Worm (Caenorhabditis elegans) whole organism, late embryonic: ENCODE results near the gene Y41C4A.8.

ENCODE experiments used
- C38D4.7 ChIP-seq: fragments of 200-800 bp; sonication (Bioruptor generic); optimal IDR thresholded peaks from 2 replicates; lab custom pipeline; 2018; ENCODE audit warnings: mild to moderate bottlenecking, missing genetic modification characterization, moderate library complexity, missing compliant biosample characterization
- F13H6.1 ChIP-seq: sonication (generic microtip); optimal IDR thresholded peaks from 2 replicates; lab custom pipeline; 2016; ENCODE audit warnings: missing genetic modification characterization, missing compliant biosample characterization
- K02D7.2 ChIP-seq: sonication (generic microtip); optimal IDR thresholded peaks from 2 replicates; lab custom pipeline; 2017; ENCODE audit warnings: mild to moderate bottlenecking, missing genetic modification characterization, missing compliant biosample characterization
- T23F11.4 ChIP-seq: fragments of 200-800 bp; sonication (Bioruptor generic); optimal IDR thresholded peaks from 2 replicates; lab custom pipeline; 2018; ENCODE audit warnings: mild to moderate bottlenecking, missing genetic modification characterization, missing compliant biosample characterization
- ahr-1 ChIP-seq: sonication (generic microtip); optimal IDR thresholded peaks from 2 replicates; lab custom pipeline; 2016; ENCODE audit warnings: missing genetic modification characterization, missing compliant biosample characterization
- ama-1 ChIP-seq: fragments of 150-350 bp; optimal IDR thresholded peaks from 2 replicates; lab custom pipeline; 2014
- ceh-14 ChIP-seq: sonication (generic microtip); optimal IDR thresholded peaks from 2 replicates; lab custom pipeline; 2016; ENCODE audit warnings: missing genotype, missing genetic modification characterization, missing compliant biosample characterization
- ceh-18 ChIP-seq: sonication (generic microtip); optimal IDR thresholded peaks from 2 replicates; lab custom pipeline; 2016; ENCODE audit warnings: missing genetic modification characterization, missing compliant biosample characterization
- ceh-22 ChIP-seq: sonication (generic microtip); optimal IDR thresholded peaks from 2 replicates; lab custom pipeline; 2017; ENCODE audit warnings: missing biosample characterization, missing genetic modification characterization
- ceh-24 ChIP-seq: sonication (generic microtip); optimal IDR thresholded peaks from 2 replicates; lab custom pipeline; 2016; ENCODE audit warnings: mild to moderate bottlenecking, missing genetic modification characterization, missing compliant biosample characterization
- ceh-30 ChIP-seq: fragments of 150-350 bp; optimal IDR thresholded peaks from 2 replicates; lab custom pipeline; 2014; ENCODE audit warnings: missing biosample characterization, missing genetic modification characterization
- ceh-31 ChIP-seq: sonication (generic microtip); optimal IDR thresholded peaks from 2 replicates; lab custom pipeline; 2016; ENCODE audit warnings: missing genetic modification characterization, missing compliant biosample characterization
- ceh-34 ChIP-seq: sonication (generic microtip); optimal IDR thresholded peaks from 2 replicates; lab custom pipeline; 2016; ENCODE audit warnings: mild to moderate bottlenecking, missing genetic modification characterization, missing compliant biosample characterization
- ceh-45 ChIP-seq: fragments of 200-800 bp; sonication (Bioruptor generic); IDR thresholded peaks from 2 replicates; pipeline ENCODE4 v1.3.6; 2022; ENCODE audit warnings: missing genetic modification reagents, missing genetic modification characterization, missing compliant biosample characterization
- ceh-48 ChIP-seq: sonication (generic microtip); optimal IDR thresholded peaks from 2 replicates; lab custom pipeline; 2016; ENCODE audit warnings: missing genetic modification characterization, inconsistent platforms, missing compliant biosample characterization
- ceh-6 ChIP-seq: fragments of 200-800 bp; sonication (Bioruptor generic); optimal IDR thresholded peaks from 2 replicates; lab custom pipeline; 2018; ENCODE audit warnings: mild to moderate bottlenecking, missing genetic modification characterization, missing compliant biosample characterization
- ceh-9 ChIP-seq: sonication (generic microtip); optimal IDR thresholded peaks from 2 replicates; lab custom pipeline; 2016; ENCODE audit warnings: mild to moderate bottlenecking, missing genetic modification characterization, inconsistent platforms, missing compliant biosample characterization
- che-1 ChIP-seq: sonication (generic microtip); optimal IDR thresholded peaks from 2 replicates; lab custom pipeline; 2016; ENCODE audit warnings: mild to moderate bottlenecking, missing genetic modification characterization, missing compliant biosample characterization
- dve-1 ChIP-seq: sonication (generic microtip); optimal IDR thresholded peaks from 2 replicates; lab custom pipeline; 2017; ENCODE audit warnings: antibody characterized with exemption, mild to moderate bottlenecking, missing genetic modification characterization, missing compliant biosample characterization
- elt-2 ChIP-seq: sonication (generic microtip); optimal IDR thresholded peaks from 2 replicates; lab custom pipeline; 2016; ENCODE audit warnings: missing genetic modification reagents, missing genetic modification characterization, missing compliant biosample characterization
- eyg-1 ChIP-seq: sonication (generic microtip); optimal IDR thresholded peaks from 2 replicates; lab custom pipeline; 2016; ENCODE audit warnings: missing genotype, missing genetic modification characterization, missing compliant biosample characterization
- fax-1 ChIP-seq: sonication (generic microtip); optimal IDR thresholded peaks from 2 replicates; lab custom pipeline; 2016; ENCODE audit warnings: missing genotype, missing genetic modification characterization, missing compliant biosample characterization
- fkh-10 ChIP-seq: fragments of 150-350 bp; optimal IDR thresholded peaks from 2 replicates; lab custom pipeline; 2014; ENCODE audit warnings: missing biosample characterization, missing genetic modification reagents, missing genetic modification characterization
- fkh-6 ChIP-seq: sonication (generic microtip); optimal IDR thresholded peaks from 2 replicates; lab custom pipeline; 2016; ENCODE audit warnings: missing genetic modification characterization, missing compliant biosample characterization
- gmeb-2 ChIP-seq: sonication (generic microtip); optimal IDR thresholded peaks from 2 replicates; lab custom pipeline; 2016; ENCODE audit warnings: missing genetic modification characterization, inconsistent platforms, missing compliant biosample characterization
- hlh-13 ChIP-seq: fragments of 200-800 bp; sonication (Bioruptor generic); optimal IDR thresholded peaks from 2 replicates; lab custom pipeline; 2018; ENCODE audit warnings: mild to moderate bottlenecking, missing genetic modification characterization, missing compliant biosample characterization
- hlh-30 ChIP-seq: sonication (generic microtip); optimal IDR thresholded peaks from 2 replicates; lab custom pipeline; 2017; ENCODE audit warnings: antibody characterized with exemption, missing genetic modification characterization, missing compliant biosample characterization; ENCODE audit not compliant: insufficient read depth
- hlh-8 ChIP-seq: sonication (generic microtip); optimal IDR thresholded peaks from 2 replicates; lab custom pipeline; 2016; ENCODE audit warnings: missing genotype, missing genetic modification characterization, missing compliant biosample characterization
- lim-6 ChIP-seq: sonication (generic microtip); optimal IDR thresholded peaks from 2 replicates; lab custom pipeline; 2016; ENCODE audit warnings: missing genetic modification characterization, missing compliant biosample characterization
- lin-11 ChIP-seq: fragments of 200-800 bp; sonication (Bioruptor generic); optimal IDR thresholded peaks from 2 replicates; lab custom pipeline; 2018; ENCODE audit warnings: mild to moderate bottlenecking, missing genetic modification characterization, missing compliant biosample characterization
- madf-2 ChIP-seq: sonication (generic microtip); optimal IDR thresholded peaks from 2 replicates; lab custom pipeline; 2017; ENCODE audit warnings: missing genetic modification characterization, missing compliant biosample characterization
- mec-3 ChIP-seq: sonication (generic microtip); optimal IDR thresholded peaks from 2 replicates; lab custom pipeline; 2016; ENCODE audit warnings: borderline replicate concordance, missing genetic modification characterization, missing compliant biosample characterization
- nfya-1 ChIP-seq: sonication (generic microtip); optimal IDR thresholded peaks from 2 replicates; lab custom pipeline; 2017; ENCODE audit warnings: missing genetic modification characterization, mild to moderate bottlenecking, missing compliant biosample characterization, antibody characterized with exemption, moderate library complexity
- nhr-11 ChIP-seq: fragments of 150-350 bp; optimal IDR thresholded peaks from 2 replicates; lab custom pipeline; 2014; ENCODE audit warnings: missing biosample characterization, missing genetic modification characterization
- nhr-232 ChIP-seq: sonication (generic microtip); optimal IDR thresholded peaks from 2 replicates; lab custom pipeline; 2016; ENCODE audit warnings: missing genetic modification characterization, missing compliant biosample characterization
- npax-4 ChIP-seq: sonication (generic microtip); optimal IDR thresholded peaks from 2 replicates; lab custom pipeline; 2016; ENCODE audit warnings: missing genetic modification characterization, missing compliant biosample characterization
- odd-2 ChIP-seq: sonication (generic microtip); optimal IDR thresholded peaks from 2 replicates; lab custom pipeline; 2017; ENCODE audit warnings: antibody characterized with exemption, mild to moderate bottlenecking, missing genetic modification characterization, missing compliant biosample characterization
- pag-3 ChIP-seq: sonication (generic microtip); optimal IDR thresholded peaks from 2 replicates; lab custom pipeline; 2016; ENCODE audit warnings: missing compliant biosample characterization, missing genetic modification characterization, borderline replicate concordance
- pat-9 ChIP-seq: fragments of 200-800 bp; sonication (Bioruptor generic); optimal IDR thresholded peaks from 2 replicates; lab custom pipeline; 2018; ENCODE audit warnings: mild to moderate bottlenecking, missing genetic modification characterization, moderate library complexity, missing compliant biosample characterization
- pax-1 ChIP-seq: fragments of 150-350 bp; optimal IDR thresholded peaks from 2 replicates; lab custom pipeline; 2014; ENCODE audit warnings: missing biosample characterization, missing genetic modification characterization
- pha-2 ChIP-seq: sonication (generic microtip); optimal IDR thresholded peaks from 2 replicates; lab custom pipeline; 2017; ENCODE audit warnings: mild to moderate bottlenecking, missing genetic modification characterization, missing compliant biosample characterization
- pha-4 ChIP-seq: fragments of 150-350 bp; optimal IDR thresholded peaks from 2 replicates; lab custom pipeline; 2018; ENCODE audit warnings: missing biosample characterization, missing genetic modification reagents, missing genetic modification characterization
- pqm-1 ChIP-seq: sonication (generic microtip); optimal IDR thresholded peaks from 2 replicates; lab custom pipeline; 2016; ENCODE audit warnings: missing genetic modification characterization, missing compliant biosample characterization
- pros-1 ChIP-seq: fragments of 150-350 bp; optimal IDR thresholded peaks from 2 replicates; lab custom pipeline; 2014; ENCODE audit warnings: missing biosample characterization, missing genetic modification reagents, missing genetic modification characterization
- ref-2 ChIP-seq: sonication (generic microtip); optimal IDR thresholded peaks from 2 replicates; lab custom pipeline; 2016; ENCODE audit warnings: missing genetic modification characterization, missing compliant biosample characterization
- sdc-2 ChIP-seq: sonication (generic microtip); optimal IDR thresholded peaks from 2 replicates; lab custom pipeline; 2016; ENCODE audit warnings: missing genotype, missing genetic modification characterization, missing compliant biosample characterization
- sox-2 ChIP-seq: fragments of 200-800 bp; sonication (Bioruptor generic); IDR thresholded peaks from 2 replicates; pipeline ENCODE4 v1.3.6; 2022; ENCODE audit warnings: missing genetic modification reagents, missing genetic modification characterization, missing compliant biosample characterization
- tbx-7 ChIP-seq: sonication (generic microtip); optimal IDR thresholded peaks from 2 replicates; lab custom pipeline; 2016; ENCODE audit warnings: missing genotype, missing genetic modification characterization, missing compliant biosample characterization
- ttx-3 ChIP-seq: sonication (generic microtip); optimal IDR thresholded peaks from 2 replicates; lab custom pipeline; 2016; ENCODE audit warnings: missing genetic modification reagents, missing genetic modification characterization, missing compliant biosample characterization
- unc-3 ChIP-seq, 2 experiments: fragments of 200-800 bp in 1 of 2; sonication (Bioruptor generic) in 1 of 2; sonication (generic microtip) in 1 of 2; conservative IDR thresholded peaks in 1 of 2; optimal IDR thresholded peaks in 1 of 2; 2 replicates each; pipeline versions ENCODE4 v1.3.6 to Lab custom; 2016 to 2022; ENCODE audit warnings: missing compliant biosample characterization in 2 of 2, missing genetic modification characterization in 2 of 2, missing genetic modification reagents in 1 of 2
- unc-42 ChIP-seq: sonication (generic microtip); optimal IDR thresholded peaks from 2 replicates; lab custom pipeline; 2016; ENCODE audit warnings: missing genotype, missing genetic modification characterization, missing compliant biosample characterization
- unc-55 ChIP-seq: sonication (generic microtip); optimal IDR thresholded peaks from 2 replicates; lab custom pipeline; 2017; ENCODE audit warnings: missing biosample characterization, missing genetic modification reagents, missing genetic modification characterization
- unc-86 ChIP-seq: sonication (generic microtip); optimal IDR thresholded peaks from 2 replicates; lab custom pipeline; 2016; ENCODE audit warnings: missing genetic modification characterization, missing compliant biosample characterization
- ztf-16 ChIP-seq: sonication (generic microtip); optimal IDR thresholded peaks from 2 replicates; lab custom pipeline; 2017; ENCODE audit warnings: missing genetic modification characterization, missing compliant biosample characterization

Gene Y41C4A.8

DNA sequence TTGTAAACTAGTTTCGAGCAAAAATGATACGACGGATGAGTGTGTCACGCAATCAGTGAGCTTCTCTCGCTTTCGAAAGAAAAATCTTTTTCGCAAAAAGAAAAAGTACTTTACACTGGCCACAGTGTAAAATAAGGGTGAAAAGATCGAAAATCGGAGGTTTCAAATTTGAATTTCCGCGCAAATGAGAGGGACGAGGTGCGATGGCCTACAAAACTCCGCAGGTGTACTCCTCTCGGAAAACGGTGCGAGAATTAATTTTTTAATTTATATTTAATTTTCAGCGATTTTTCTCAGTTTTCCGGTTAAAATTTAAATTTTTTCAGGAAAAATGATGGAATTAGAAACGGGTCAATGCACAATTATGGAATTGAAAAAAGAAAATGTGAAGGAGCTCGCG is 38.1 kb upstream of the Y41C4A.8 start, which contains the start of gene mrt-2:
mrt-2 (plus strand) TSS at position 49 of the 400 bp plus-strand sequence.
- TF ChIP-seq sdc-2 (tag; lab: Kevin White, UChicago) (no peak), ceh-6 (no peak), mec-3 (peak; percentile 74), pha-2 (tag; lab: Kevin White, UChicago) (no peak), fkh-6 (peak; percentile 11), pqm-1 (tag; lab: Kevin White, UChicago) (peak; percentile 43), C38D4.7 (GFP tag; lab: Kevin White, UChicago) (no peak), ceh-31 (peak; percentile 96), ceh-34 (peak; percentile 36), pha-4 (tag; lab: Kevin White, UChicago) (no peak), npax-4 (tag; lab: Kevin White, UChicago) (no peak), lin-11 (tag; lab: Kevin White, UChicago) (no peak), ama-1 (no peak), sox-2 (GFP tag; lab: Robert Waterston, UW) (no peak), K02D7.2 (tag; lab: Kevin White, UChicago) (no peak), nfya-1 (peak; percentile 15), pros-1 (tag; lab: Kevin White, UChicago) (no peak), ceh-30 (no peak), pax-1 (tag; lab: Kevin White, UChicago) (no peak), F13H6.1 (tag; lab: Kevin White, UChicago) (peak; percentile 46), pat-9 (tag; lab: Kevin White, UChicago) (no peak), hlh-8 (peak; percentile 77), ceh-45 (GFP tag; lab: Robert Waterston, UW) (no peak), fax-1 (tag; lab: Kevin White, UChicago) (peak; percentile 49), T23F11.4 (GFP tag; lab: Kevin White, UChicago) (no peak), ceh-48 (tag; lab: Kevin White, UChicago) (no peak), ceh-18 (tag; lab: Kevin White, UChicago) (peak; percentile 29), hlh-30 (tag; lab: Kevin White, UChicago) (no peak), lim-6 (tag; lab: Kevin White, UChicago) (no peak), ceh-9 (tag; lab: Kevin White, UChicago) (no peak), fkh-10 (no peak), unc-86 (tag; lab: Kevin White, UChicago) (no peak), hlh-13 (GFP tag; lab: Kevin White, UChicago) (no peak), ztf-16 (tag; lab: Kevin White, UChicago) (peak; percentile 40), dve-1 (tag; lab: Kevin White, UChicago) (no peak), che-1 (tag; lab: Kevin White, UChicago) (no peak), unc-3 (GFP tag; conservative IDR thresholded peaks at IDR 0.05; lab: Robert Waterston, UW) (no peak), unc-3 (tag; optimal IDR thresholded peaks at IDR 0.05; lab: Kevin White, UChicago) (no peak), eyg-1 (peak; percentile 26), ceh-22 (tag; lab: Kevin White, UChicago) (no peak), unc-55 (GFP tag; lab: Kevin White, UChicago) (peak; percentile 6), ceh-24 (tag; lab: Kevin White, UChicago) (no peak), nhr-11 (tag; lab: Kevin White, UChicago) (no peak), ref-2 (peak; percentile 83), odd-2 (tag; lab: Kevin White, UChicago) (no peak), unc-42 (tag; lab: Kevin White, UChicago) (peak; percentile 71), pag-3 (no peak), ahr-1 (tag; lab: Kevin White, UChicago) (no peak), gmeb-2 (tag; lab: Kevin White, UChicago) (peak; percentile 23), madf-2 (tag; lab: Kevin White, UChicago) (no peak), ttx-3 (tag; lab: Kevin White, UChicago) (no peak), ceh-14 (tag; lab: Kevin White, UChicago) (peak; percentile 71), elt-2 (tag; lab: Kevin White, UChicago) (peak; percentile 55), nhr-232 (tag; lab: Kevin White, UChicago) (no peak), tbx-7 (peak; percentile 86)
